Worm (Caenorhabditis elegans): Measurements from ENCODE around the gene mab-7.

ce11 chrX:865214-865613 lies 32.6 kb downstream of the mab-7 start:
- TF ChIP-seq ces-1 (GFP tag; optimal IDR thresholded peaks at IDR 0.05): no peak
- no peak for TF ChIP-seq zip-11 (GFP tag; IDR thresholded peaks at IDR 0.05)
- no peak for TF ChIP-seq lin-15B (tag; optimal IDR thresholded peaks at IDR 0.05)
- no peak for TF ChIP-seq attf-4 (tag; optimal IDR thresholded peaks at IDR 0.05)
- no peak for TF ChIP-seq dpl-1 (GFP tag; optimal IDR thresholded peaks at IDR 0.05)
